Worm (Caenorhabditis elegans) whole organism, L3 larva: Measurements from ENCODE around the gene swt-3.

Experiments
- ZK546.5 ChIP-seq: sonication (generic microtip); optimal IDR thresholded peaks from 2 replicates; lab custom pipeline; 2017; ENCODE audit warnings: missing biosample characterization, missing genetic modification characterization
- ama-1 ChIP-seq: fragments of 150-350 bp; optimal IDR thresholded peaks from 2 replicates; lab custom pipeline; 2018
- ceh-16 ChIP-seq: sonication (generic microtip); optimal IDR thresholded peaks from 2 replicates; lab custom pipeline; 2017; ENCODE audit warnings: missing biosample characterization, missing genetic modification characterization
- ceh-28 ChIP-seq: fragments of 150-350 bp; optimal IDR thresholded peaks from 2 replicates; lab custom pipeline; 2014; ENCODE audit warnings: missing biosample characterization, missing genetic modification reagents, missing genetic modification characterization
- ceh-82 ChIP-seq: fragments of 150-350 bp; optimal IDR thresholded peaks from 2 replicates; lab custom pipeline; 2014; ENCODE audit warnings: missing biosample characterization, missing genetic modification characterization
- ceh-9 ChIP-seq: sonication (generic microtip); optimal IDR thresholded peaks from 2 replicates; lab custom pipeline; 2018; ENCODE audit warnings: missing biosample characterization, missing genetic modification characterization
- daf-12 ChIP-seq: fragments of 150-350 bp; optimal IDR thresholded peaks from 2 replicates; lab custom pipeline; 2014; ENCODE audit warnings: missing biosample characterization, missing genetic modification reagents, missing genetic modification characterization
- egl-5 ChIP-seq: fragments of 150-350 bp; optimal IDR thresholded peaks from 2 replicates; lab custom pipeline; 2017; ENCODE audit warnings: missing biosample characterization, missing genetic modification reagents, missing genetic modification characterization, inconsistent platforms
- elt-1 ChIP-seq: fragments of 150-350 bp; optimal IDR thresholded peaks from 2 replicates; lab custom pipeline; 2014; ENCODE audit warnings: missing biosample characterization, missing genetic modification characterization
- elt-2 ChIP-seq: sonication (generic microtip); optimal IDR thresholded peaks from 2 replicates; lab custom pipeline; 2016; ENCODE audit warnings: missing genetic modification reagents, mild to moderate bottlenecking, missing genetic modification characterization, missing compliant biosample characterization
- elt-3 ChIP-seq, 3 experiments: fragments of 150-350 bp in 1 of 3; sonication (generic microtip) in 2 of 3; optimal IDR thresholded peaks; 2 replicates in 2 of 3; 4 replicates in 1 of 3; lab custom pipeline; 2014 to 2017; ENCODE audit warnings: missing biosample characterization in 3 of 3, missing genetic modification characterization in 3 of 3
- eor-1 ChIP-seq, 2 experiments: fragments of 150-350 bp; optimal IDR thresholded peaks; 2 replicates each; lab custom pipeline; 2014 to 2018; ENCODE audit warnings: missing biosample characterization in 2 of 2, missing genetic modification characterization in 2 of 2
- fkh-10 ChIP-seq: sonication (generic microtip); optimal IDR thresholded peaks from 2 replicates; lab custom pipeline; 2017; ENCODE audit warnings: missing biosample characterization, missing genetic modification reagents, missing genetic modification characterization
- fkh-2 ChIP-seq: fragments of 150-350 bp; optimal IDR thresholded peaks from 2 replicates; lab custom pipeline; 2014; ENCODE audit warnings: missing biosample characterization, missing genetic modification reagents, missing genetic modification characterization
- fos-1 ChIP-seq: fragments of 150-350 bp; optimal IDR thresholded peaks from 2 replicates; lab custom pipeline; 2014; ENCODE audit warnings: missing biosample characterization, missing genetic modification characterization
- hmg-11 ChIP-seq: sonication (generic microtip); optimal IDR thresholded peaks from 2 replicates; lab custom pipeline; 2016; ENCODE audit warnings: missing genetic modification characterization, missing compliant biosample characterization
- jun-1 ChIP-seq: fragments of 150-350 bp; optimal IDR thresholded peaks from 2 replicates; lab custom pipeline; 2014; ENCODE audit warnings: missing biosample characterization, missing genetic modification reagents, missing genetic modification characterization
- lin-15B ChIP-seq: fragments of 150-350 bp; optimal IDR thresholded peaks from 2 replicates; lab custom pipeline; 2014; ENCODE audit warnings: missing biosample characterization, missing genetic modification characterization
- mdl-1 ChIP-seq: fragments of 150-350 bp; optimal IDR thresholded peaks from 2 replicates; lab custom pipeline; 2014; ENCODE audit warnings: missing biosample characterization, missing genetic modification characterization
- mml-1 ChIP-seq: fragments of 150-350 bp; sonication (generic microtip); optimal IDR thresholded peaks from 3 replicates; lab custom pipeline; 2014; ENCODE audit warnings: missing biosample characterization, missing genetic modification characterization
- nfya-1 ChIP-seq: sonication (generic microtip); optimal IDR thresholded peaks from 2 replicates; lab custom pipeline; 2017; ENCODE audit warnings: missing genetic modification characterization, mild to moderate bottlenecking, missing compliant biosample characterization, antibody characterized with exemption, moderate library complexity; ENCODE audit not compliant: insufficient read depth
- nhr-11 ChIP-seq: fragments of 150-350 bp; optimal IDR thresholded peaks from 2 replicates; lab custom pipeline; 2014; ENCODE audit warnings: missing biosample characterization, missing genetic modification characterization
- nhr-12 ChIP-seq: fragments of 150-350 bp; optimal IDR thresholded peaks from 2 replicates; lab custom pipeline; 2014; ENCODE audit warnings: missing biosample characterization, missing genetic modification characterization
- nhr-23 ChIP-seq: fragments of 150-350 bp; optimal IDR thresholded peaks from 2 replicates; lab custom pipeline; 2014; ENCODE audit warnings: missing biosample characterization, missing genetic modification reagents, missing genetic modification characterization
- nhr-237 ChIP-seq: fragments of 150-350 bp; optimal IDR thresholded peaks from 2 replicates; lab custom pipeline; 2014; ENCODE audit warnings: missing biosample characterization, missing genetic modification characterization
- nhr-25 ChIP-seq: sonication (generic microtip); optimal IDR thresholded peaks from 2 replicates; lab custom pipeline; 2017; ENCODE audit warnings: missing biosample characterization, missing genetic modification characterization
- nhr-28 ChIP-seq: fragments of 150-350 bp; optimal IDR thresholded peaks from 2 replicates; lab custom pipeline; 2014; ENCODE audit warnings: missing biosample characterization, missing genetic modification characterization
- nhr-43 ChIP-seq: sonication (generic microtip); optimal IDR thresholded peaks from 2 replicates; lab custom pipeline; 2016; ENCODE audit warnings: mild to moderate bottlenecking, missing genetic modification characterization, missing compliant biosample characterization; ENCODE audit not compliant: poor library complexity, severe bottlenecking
- nhr-67 ChIP-seq: fragments of 150-350 bp; optimal IDR thresholded peaks from 2 replicates; lab custom pipeline; 2014; ENCODE audit warnings: missing biosample characterization, missing genetic modification characterization
- nhr-77 ChIP-seq: fragments of 150-350 bp; optimal IDR thresholded peaks from 2 replicates; lab custom pipeline; 2014; ENCODE audit warnings: missing biosample characterization, missing genetic modification characterization
- pha-4 ChIP-seq: fragments of 150-350 bp; optimal IDR thresholded peaks from 2 replicates; lab custom pipeline; 2014; ENCODE audit warnings: missing biosample characterization, missing genetic modification reagents, missing genetic modification characterization
- pqm-1 ChIP-seq: fragments of 150-350 bp; optimal IDR thresholded peaks from 2 replicates; lab custom pipeline; 2017; ENCODE audit warnings: missing biosample characterization, missing genetic modification characterization, inconsistent platforms
- sea-2 ChIP-seq: fragments of 150-350 bp; sonication (generic microtip); optimal IDR thresholded peaks from 4 replicates; lab custom pipeline; 2014; ENCODE audit warnings: missing biosample characterization, missing genetic modification reagents, missing genetic modification characterization
- snpc-4 ChIP-seq: fragments of 150-350 bp; optimal IDR thresholded peaks from 2 replicates; lab custom pipeline; 2014; ENCODE audit warnings: missing biosample characterization, missing genetic modification characterization
- tbx-2 ChIP-seq: sonication (generic microtip); optimal IDR thresholded peaks from 2 replicates; lab custom pipeline; 2016; ENCODE audit warnings: mild to moderate bottlenecking, missing genetic modification characterization, missing compliant biosample characterization
- unc-39 ChIP-seq: sonication (generic microtip); optimal IDR thresholded peaks from 4 replicates; lab custom pipeline; 2017; ENCODE audit warnings: missing biosample characterization, missing genetic modification characterization
- unc-62 ChIP-seq: fragments of 150-350 bp; sonication (generic microtip); optimal IDR thresholded peaks from 4 replicates; lab custom pipeline; 2014; ENCODE audit warnings: missing biosample characterization, missing genetic modification reagents, missing genetic modification characterization
- zag-1 ChIP-seq: fragments of 150-350 bp; optimal IDR thresholded peaks from 2 replicates; lab custom pipeline; 2014; ENCODE audit warnings: missing biosample characterization, missing genetic modification characterization
- ztf-11 ChIP-seq: fragments of 150-350 bp; optimal IDR thresholded peaks from 2 replicates; lab custom pipeline; 2014; ENCODE audit warnings: missing biosample characterization, missing genetic modification characterization
- ztf-4 ChIP-seq: fragments of 150-350 bp; optimal IDR thresholded peaks from 2 replicates; lab custom pipeline; 2014; ENCODE audit warnings: missing biosample characterization, missing genetic modification characterization

Gene swt-3

DNA sequence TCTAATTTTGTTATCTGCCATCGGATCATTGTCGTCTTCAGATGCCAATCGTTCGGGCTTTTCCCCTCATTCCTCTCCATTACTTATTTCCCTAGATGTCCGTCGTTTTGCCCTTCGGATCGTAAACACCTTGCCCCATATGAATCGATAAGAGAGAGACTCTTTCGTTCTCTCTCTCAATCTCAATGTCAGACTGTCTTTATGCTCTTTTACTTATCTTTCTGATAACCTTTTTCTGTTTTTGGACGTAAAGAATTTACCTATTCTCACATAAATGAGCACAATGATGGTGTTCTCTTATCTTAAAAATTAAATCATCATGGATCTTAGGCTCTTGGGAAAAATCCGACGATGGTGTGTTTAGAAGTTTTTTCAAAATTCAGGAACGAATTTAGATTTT, 16.2 kb upstream of the swt-3 start:
- TF ChIP-seq pqm-1 (peak; percentile 56), elt-2 (tag; lab: Kevin White, UChicago) (peak; percentile 78), zag-1 (tag; lab: Kevin White, UChicago) (no peak)
- TF ChIP-seq, all 47 proteins: peak for 2

DNA sequence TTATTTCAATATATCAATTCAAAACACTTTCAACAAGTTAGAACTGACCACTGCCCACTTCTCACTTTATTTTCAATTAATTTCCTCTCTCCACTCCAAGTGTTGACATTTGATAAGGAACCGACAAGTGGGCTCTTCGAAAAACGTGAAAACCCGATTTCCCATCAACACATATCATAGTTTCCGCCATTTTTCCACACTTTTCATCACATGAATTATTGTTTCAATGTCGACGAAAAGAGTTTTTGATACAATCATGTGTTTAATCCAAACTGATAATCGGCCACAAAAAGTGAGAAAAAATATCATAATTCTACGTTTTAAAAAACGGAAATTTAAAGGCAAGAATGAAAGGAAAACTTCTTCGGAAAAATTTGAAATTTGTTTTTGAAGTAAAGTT, 15.2 kb upstream of the swt-3 start:
- peak; percentile 41 for TF ChIP-seq pqm-1
- no peak for TF ChIP-seq elt-1 (tag; lab: Kevin White, UChicago)
- TF ChIP-seq pha-4 (tag; lab: Kevin White, UChicago): peak; percentile 77
- peak; percentile 76 for TF ChIP-seq elt-2 (tag; lab: Kevin White, UChicago)

DNA sequence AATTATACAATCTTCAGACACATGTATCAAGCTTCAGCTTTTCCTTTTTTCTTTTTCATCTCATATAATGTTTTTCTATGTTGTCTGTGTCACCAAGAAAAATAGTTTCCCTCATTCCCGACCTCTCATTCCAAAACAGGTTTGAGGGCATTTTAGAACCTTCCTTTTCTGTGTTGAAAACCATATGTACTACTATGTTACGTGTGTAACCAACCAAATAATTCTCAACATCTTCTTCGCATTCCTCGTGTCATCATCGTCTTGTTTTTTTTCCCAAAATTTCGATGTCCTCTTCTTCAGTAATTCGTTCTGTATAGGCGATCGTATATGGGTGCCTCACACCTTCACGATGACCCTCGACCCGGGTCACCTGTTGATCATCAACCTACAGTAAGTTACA, 9.9 kb upstream of the swt-3 start, which contains the start of gene pept-2:
TSS of gene pept-2 (plus strand) at position 301 of the 400 bp plus-strand sequence.
- TF ChIP-seq nhr-237 (tag; lab: Kevin White, UChicago) (no peak), nhr-25 (tag; lab: Kevin White, UChicago) (peak; percentile 31), ceh-9 (tag; lab: Kevin White, UChicago) (no peak), nfya-1 (tag; lab: Kevin White, UChicago) (no peak)

DNA sequence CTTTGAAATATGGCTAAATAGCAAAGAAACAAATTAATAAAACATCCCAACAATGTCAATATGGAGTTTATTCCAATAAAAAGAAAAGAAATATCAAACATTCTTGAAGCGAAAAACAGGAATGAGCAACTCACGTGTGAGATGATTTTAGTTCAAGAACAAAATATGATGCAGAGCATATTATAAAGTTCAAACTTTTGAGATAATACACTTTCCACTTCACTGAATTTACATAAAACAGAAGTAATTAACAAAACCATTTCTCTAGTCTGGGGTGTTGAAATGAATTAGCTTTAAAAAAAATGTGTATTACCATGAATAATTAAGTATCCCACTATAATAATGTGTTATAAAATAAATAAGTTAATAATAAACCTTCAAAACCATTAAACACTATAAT, 6.2 kb upstream of the swt-3 start, which contains the start of gene srd-7:
TSS of gene srd-7 (minus strand) at position 101 of the 400 bp plus-strand sequence.
- TF ChIP-seq fos-1 (tag; lab: Kevin White, UChicago) (no peak), sea-2 (GFP tag; lab: Kevin White, UChicago) (no peak), pha-4 (tag; lab: Kevin White, UChicago) (no peak), ceh-16 (tag; lab: Kevin White, UChicago) (no peak), nfya-1 (tag; lab: Kevin White, UChicago) (no peak), nhr-77 (tag; lab: Kevin White, UChicago) (no peak), nhr-28 (tag; lab: Kevin White, UChicago) (no peak), ZK546.5 (tag; lab: Kevin White, UChicago) (no peak), ama-1 (no peak), nhr-12 (tag; lab: Kevin White, UChicago) (no peak), hmg-11 (tag; lab: Kevin White, UChicago) (no peak), nhr-11 (tag; lab: Kevin White, UChicago) (no peak), fkh-2 (no peak), unc-62 (no peak), mml-1 (tag; lab: Kevin White, UChicago) (no peak), nhr-237 (tag; lab: Kevin White, UChicago) (no peak), ceh-28 (no peak), jun-1 (tag; lab: Kevin White, UChicago) (no peak), elt-1 (tag; lab: Kevin White, UChicago) (no peak), snpc-4 (no peak)

DNA sequence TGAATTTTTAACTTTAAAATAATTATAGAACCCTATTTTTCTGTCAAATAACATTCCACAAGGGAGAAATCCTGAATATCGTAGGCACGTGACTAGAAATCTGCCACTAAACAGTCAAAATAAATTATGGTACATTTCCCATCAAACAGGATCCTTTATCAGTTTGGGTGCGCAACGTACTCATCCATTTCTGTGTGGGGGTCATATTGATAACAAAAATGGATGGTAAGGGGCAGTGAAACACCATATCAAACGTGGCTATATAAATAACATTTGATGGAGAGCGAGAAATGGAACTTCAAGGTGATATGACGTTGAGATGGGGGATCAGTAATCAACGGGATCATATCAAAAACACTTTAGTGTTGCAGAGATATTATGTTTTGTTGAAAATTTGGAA, 3.6 kb upstream of the swt-3 start:
- TF ChIP-seq nhr-25 (tag; lab: Kevin White, UChicago) (peak; percentile 38), nhr-23 (tag; lab: Kevin White, UChicago) (peak; percentile 63), nhr-43 (tag; lab: Kevin White, UChicago) (peak; percentile 69), eor-1 (tag; optimal IDR thresholded peaks at IDR 0.05; lab: Kevin White, UChicago) (no peak), nhr-77 (tag; lab: Kevin White, UChicago) (no peak), elt-3 (tag; optimal IDR thresholded peaks at IDR 0.05; lab: Kevin White, UChicago) (peak in 2 of 3 experiments; percentile 67 to 73)
- TF ChIP-seq, all 47 proteins: peak for 4

DNA sequence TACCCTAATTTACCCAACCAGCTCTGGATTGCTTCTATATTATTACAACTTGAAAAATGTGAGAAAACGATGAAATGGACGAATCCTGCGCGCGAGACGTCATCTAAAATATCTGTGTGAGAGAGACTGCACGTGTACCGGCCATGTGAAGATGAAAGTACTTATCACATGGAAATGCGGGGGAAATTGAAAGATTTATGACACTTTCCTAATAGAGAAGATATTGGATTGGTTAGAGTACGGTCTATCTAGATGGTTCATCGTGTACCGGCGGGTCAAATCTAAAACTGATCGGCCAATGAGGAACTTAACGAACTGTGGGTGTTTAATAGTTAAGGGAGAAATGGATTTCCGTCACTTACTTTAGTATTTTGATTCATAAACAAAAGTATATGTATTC, 1.5 kb upstream of the swt-3 start:
- TF ChIP-seq nhr-67 (tag; lab: Kevin White, UChicago) (no peak), mdl-1 (peak; percentile 58), fkh-10 (GFP tag; lab: Kevin White, UChicago) (no peak), sea-2 (GFP tag; lab: Kevin White, UChicago) (no peak), fos-1 (tag; lab: Kevin White, UChicago) (no peak), ceh-28 (peak; percentile 18), nfya-1 (tag; lab: Kevin White, UChicago) (peak; percentile 73), daf-12 (no peak), elt-3 (tag; optimal IDR thresholded peaks at IDR 0.05; lab: Kevin White, UChicago) (peak in 2 of 3 experiments; percentile 43 to 69), ceh-82 (no peak), ztf-4 (tag; lab: Kevin White, UChicago) (no peak), unc-39 (tag; lab: Kevin White, UChicago) (no peak), eor-1 (tag; optimal IDR thresholded peaks at IDR 0.05; lab: Kevin White, UChicago) (no peak), nhr-77 (tag; lab: Kevin White, UChicago) (no peak), ceh-16 (tag; lab: Kevin White, UChicago) (no peak), tbx-2 (no peak), nhr-28 (tag; lab: Kevin White, UChicago) (no peak), lin-15B (tag; lab: Kevin White, UChicago) (no peak), ama-1 (no peak), egl-5 (tag; lab: Kevin White, UChicago) (no peak), nhr-11 (tag; lab: Kevin White, UChicago) (no peak), ZK546.5 (tag; lab: Kevin White, UChicago) (no peak), pqm-1 (no peak), nhr-25 (tag; lab: Kevin White, UChicago) (peak; percentile 72), mml-1 (tag; lab: Kevin White, UChicago) (peak; percentile 22), nhr-237 (tag; lab: Kevin White, UChicago) (no peak), ceh-9 (tag; lab: Kevin White, UChicago) (no peak), fkh-2 (no peak), ztf-11 (tag; lab: Kevin White, UChicago) (no peak)
